Fruit fly (Drosophila melanogaster): ENCODE measurements around the gene CG34436.

- no peak for TF ChIP-seq fru (GFP tag; optimal IDR thresholded peaks at IDR 0.05)
- TF ChIP-seq brk (GFP tag; optimal IDR thresholded peaks at IDR 0.05): no peak
- TF ChIP-seq lola (GFP tag; optimal IDR thresholded peaks at IDR 0.05): no peak
- no peak for TF ChIP-seq usp (GFP tag; optimal IDR thresholded peaks at IDR 0.05)
- no peak for TF ChIP-seq Dfd (GFP tag; optimal IDR thresholded peaks at IDR 0.05)
- no peak for TF ChIP-seq Hnf4 (GFP tag; optimal IDR thresholded peaks at IDR 0.05)
These were observed 22.1 kb downstream of the CG34436 start, which contains the start of gene CG12516 for dm6 chr3R:28304505-28304904.

All from whole organism, wandering third instar larva.